Fruit fly (Drosophila melanogaster): Measurements from ENCODE around the gene nab.

DNA sequence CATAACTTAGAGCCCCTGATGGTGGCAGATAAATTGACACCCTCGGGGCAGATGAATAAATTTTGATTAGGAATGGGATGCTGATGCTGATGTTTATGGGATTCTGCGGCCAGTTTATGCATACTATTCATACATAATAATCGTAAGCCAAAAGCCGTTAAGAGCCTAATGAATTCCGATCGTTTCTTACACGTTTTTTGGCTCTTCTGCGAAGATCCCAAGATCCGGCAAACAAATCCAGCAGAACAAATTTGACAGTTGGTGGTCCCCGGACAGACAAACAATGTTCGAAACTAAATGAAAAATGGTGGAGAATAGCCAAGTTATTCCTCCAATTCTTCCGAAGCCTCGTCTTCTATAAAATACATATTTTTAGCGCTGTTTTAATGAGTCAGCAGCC, 43.2 kb downstream of the nab start:
- no peak for TF ChIP-seq bsh (GFP tag; optimal IDR thresholded peaks at IDR 0.05)
- no peak for TF ChIP-seq fu2 (GFP tag; optimal IDR thresholded peaks at IDR 0.05)
- TF ChIP-seq CG6683 (GFP tag; optimal IDR thresholded peaks at IDR 0.05), result no peak
- TF ChIP-seq Ssrp (tag; optimal IDR thresholded peaks at IDR 0.05), result no peak
- no peak for TF ChIP-seq trh (GFP tag; optimal IDR thresholded peaks at IDR 0.05)
- no peak for TF ChIP-seq pzg (GFP tag; optimal IDR thresholded peaks at IDR 0.05)
- no peak for TF ChIP-seq bcd (GFP tag; optimal IDR thresholded peaks at IDR 0.05)
- TF ChIP-seq bab2 (GFP tag; optimal IDR thresholded peaks at IDR 0.05), result no peak
- TF ChIP-seq zf30C (GFP tag; optimal IDR thresholded peaks at IDR 0.05), result no peak
- TF ChIP-seq hbn (GFP tag; IDR thresholded peaks at IDR 0.05; ENCODE audit: partially characterized antibody), result no peak

Measured in whole organism, embryonic.